Fruit fly (Drosophila melanogaster) whole organism, wandering third instar larva: Measurements from ENCODE around the gene Phb1.

Source experiments
- Dif ChIP-seq: fragments of 200-275, 200-300 bp; sonication (Bioruptor generic); optimal IDR thresholded peaks from 2 replicates; lab custom pipeline; 2018; ENCODE audit warnings: missing biosample characterization, missing genetic modification characterization; ENCODE audit not compliant: partially characterized antibody
- Hr83 ChIP-seq: fragments of 200-300 bp; sonication (Bioruptor generic); optimal IDR thresholded peaks from 2 replicates; lab custom pipeline; 2016; ENCODE audit warnings: missing biosample characterization, mild to moderate bottlenecking, missing genetic modification characterization, moderate library complexity; ENCODE audit not compliant: poor library complexity, severe bottlenecking
- Mio ChIP-seq: sonication (Bioruptor generic); optimal IDR thresholded peaks from 2 replicates; lab custom pipeline; 2016; ENCODE audit warnings: missing biosample characterization, missing genetic modification characterization
- Myc ChIP-seq: fragments of >200 bp; optimal IDR thresholded peaks from 2 replicates; lab custom pipeline; 2017
- OdsH ChIP-seq: fragments of 200-800 bp; sonication (Bioruptor generic); optimal IDR thresholded peaks from 2 replicates; lab custom pipeline; 2016; ENCODE audit warnings: missing biosample characterization, mild to moderate bottlenecking, missing genetic modification characterization
- Sp1 ChIP-seq: fragments of 200-800 bp; sonication (Bioruptor generic); optimal IDR thresholded peaks from 3 replicates; lab custom pipeline; 2019; ENCODE audit warnings: missing biosample characterization, mild to moderate bottlenecking, missing genetic modification characterization, moderate library complexity
- dsf ChIP-seq: sonication (Bioruptor generic); optimal IDR thresholded peaks from 2 replicates; lab custom pipeline; 2016; ENCODE audit warnings: missing biosample characterization, missing genetic modification characterization, borderline replicate concordance
- fru ChIP-seq: fragments of 200-800 bp; sonication (Bioruptor generic); optimal IDR thresholded peaks from 3 replicates; lab custom pipeline; 2016; ENCODE audit warnings: missing biosample characterization, mild to moderate bottlenecking, missing genetic modification characterization
- h ChIP-seq: fragments of 200-800 bp; sonication (Bioruptor generic); optimal IDR thresholded peaks from 3 replicates; lab custom pipeline; 2016; ENCODE audit warnings: missing biosample characterization, mild to moderate bottlenecking, missing genetic modification characterization
- jim ChIP-seq: fragments of 175-275, 200-325 bp; sonication (Bioruptor generic); optimal IDR thresholded peaks from 2 replicates; lab custom pipeline; 2016; ENCODE audit warnings: missing biosample characterization, mild to moderate bottlenecking, missing genetic modification characterization
- tai ChIP-seq: sonication (Bioruptor generic); optimal IDR thresholded peaks from 2 replicates; lab custom pipeline; 2016; ENCODE audit warnings: missing biosample characterization, missing genetic modification characterization
- woc ChIP-seq: sonication (Bioruptor generic); optimal IDR thresholded peaks from 2 replicates; lab custom pipeline; 2016; ENCODE audit warnings: missing biosample characterization, mild to moderate bottlenecking, missing genetic modification characterization

- TF ChIP-seq h (GFP tag; lab: Kevin White, UChicago) (peak; percentile 58), OdsH (GFP tag; lab: Kevin White, UChicago) (peak; percentile 55), Mio (GFP tag; lab: Kevin White, UChicago) (no peak), tai (GFP tag; lab: Kevin White, UChicago) (peak; percentile 35), Sp1 (GFP tag; lab: Kevin White, UChicago) (peak; percentile 42), Dif (GFP tag; lab: Kevin White, UChicago) (no peak), Hr83 (GFP tag; lab: Kevin White, UChicago) (no peak), dsf (no peak), Myc (lab: Kevin White, UChicago) (no peak), woc (GFP tag; lab: Kevin White, UChicago) (peak; percentile 20), fru (GFP tag; lab: Kevin White, UChicago) (peak; percentile 62), jim (GFP tag; lab: Kevin White, UChicago) (no peak)
Measured at dm6 chr2L:19162330-19163100, 38.8 kb upstream of the Phb1 start.
